Fruit fly (Drosophila melanogaster) whole organism, embryonic: Measurements from ENCODE around the gene CG14406.

ENCODE experiments used
- B-H1 ChIP-seq: fragments of 200-800 bp; sonication (Bioruptor generic); IDR thresholded peaks from 3 replicates; pipeline ENCODE4 v1.3.6; 2022; ENCODE audit warnings: missing biosample characterization, missing genetic modification characterization
- B-H2 ChIP-seq: fragments of 200-800 bp; sonication (Bioruptor generic); optimal IDR thresholded peaks from 2 replicates; lab custom pipeline; 2018; ENCODE audit warnings: missing biosample characterization, mild to moderate bottlenecking, missing genetic modification characterization
- CG10147 ChIP-seq: fragments of 200-800 bp; sonication (Bioruptor generic); optimal IDR thresholded peaks from 2 replicates; lab custom pipeline; 2019; ENCODE audit warnings: missing biosample characterization, mild to moderate bottlenecking, missing genetic modification characterization, moderate library complexity
- CG10321 ChIP-seq: fragments of 200-800 bp; sonication (Bioruptor generic); IDR thresholded peaks from 2 replicates; pipeline ENCODE4 v1.3.6; 2022; ENCODE audit warnings: missing biosample characterization, missing genetic modification characterization
- CG10979 ChIP-seq: fragments of 200-800 bp; sonication (Bioruptor generic); optimal IDR thresholded peaks from 2 replicates; lab custom pipeline; 2018; ENCODE audit warnings: missing biosample characterization, mild to moderate bottlenecking, missing genetic modification characterization, moderate library complexity
- CG11696 ChIP-seq: fragments of 200-800 bp; sonication (Bioruptor generic); IDR thresholded peaks from 2 replicates; pipeline ENCODE4 v1.3.6; 2022; ENCODE audit warnings: missing biosample characterization, missing genetic modification characterization
- CG12104 ChIP-seq: fragments of 200-800 bp; sonication (Bioruptor generic); optimal IDR thresholded peaks from 3 replicates; lab custom pipeline; 2016; ENCODE audit warnings: missing biosample characterization, missing genetic modification characterization
- CG12769 ChIP-seq: fragments of 200-800 bp; sonication (Bioruptor generic); optimal IDR thresholded peaks from 2 replicates; lab custom pipeline; 2019; ENCODE audit warnings: missing biosample characterization, mild to moderate bottlenecking, missing genetic modification characterization, moderate library complexity
- CG14965 ChIP-seq: fragments of 200-800 bp; sonication (Bioruptor generic); optimal IDR thresholded peaks from 2 replicates; lab custom pipeline; 2016; ENCODE audit warnings: missing biosample characterization, missing genetic modification characterization, borderline replicate concordance
- CG2199 ChIP-seq: fragments of 200-800 bp; sonication (Bioruptor generic); IDR thresholded peaks from 3 replicates; pipeline ENCODE4 v1.3.6; 2022; ENCODE audit warnings: missing biosample characterization, missing genetic modification characterization
- CG2202 ChIP-seq: fragments of 200-800 bp; sonication (Bioruptor generic); optimal IDR thresholded peaks from 2 replicates; lab custom pipeline; 2018; ENCODE audit warnings: missing biosample characterization, mild to moderate bottlenecking, missing genetic modification characterization
- CG32532 ChIP-seq: fragments of 200-800 bp; sonication (Bioruptor generic); IDR thresholded peaks from 2 replicates; pipeline ENCODE4 v1.3.6; 2022; ENCODE audit warnings: missing biosample characterization, missing genetic modification characterization
- CG3281 ChIP-seq: fragments of 200-800 bp; sonication (Bioruptor generic); optimal IDR thresholded peaks from 3 replicates; lab custom pipeline; 2017; ENCODE audit warnings: missing biosample characterization, mild to moderate bottlenecking, missing genetic modification characterization
- CG3726 ChIP-seq: fragments of 200-800 bp; sonication (Bioruptor generic); IDR thresholded peaks from 3 replicates; pipeline ENCODE4, ENCODE4 v1.3.6; 2022; ENCODE audit warnings: missing biosample characterization, missing genetic modification characterization
- CG3847 ChIP-seq: fragments of 200-800 bp; sonication (Bioruptor generic); IDR thresholded peaks from 2 replicates; pipeline ENCODE4 v1.3.6; 2022; ENCODE audit warnings: missing biosample characterization, missing genetic modification characterization
- CG42726 ChIP-seq: fragments of 200-800 bp; sonication (Bioruptor generic); IDR thresholded peaks from 2 replicates; pipeline ENCODE4 v1.3.6; 2022; ENCODE audit warnings: missing biosample characterization, missing genetic modification characterization; ENCODE audit not compliant: partially characterized antibody
- CG5953 ChIP-seq: fragments of 200-800 bp; sonication (Bioruptor generic); IDR thresholded peaks from 2 replicates; pipeline ENCODE4 v1.3.6; 2022; ENCODE audit warnings: missing biosample characterization, missing genetic modification characterization
- CG6254 ChIP-seq: fragments of 200-800 bp; sonication (Bioruptor generic); optimal IDR thresholded peaks from 3 replicates; lab custom pipeline; 2017; ENCODE audit warnings: mild to moderate bottlenecking, missing biosample characterization, missing genetic modification reagents, missing genetic modification characterization
- CG7745 ChIP-seq: fragments of 200-800 bp; sonication (Bioruptor generic); optimal IDR thresholded peaks from 2 replicates; lab custom pipeline; 2018; ENCODE audit warnings: missing biosample characterization, mild to moderate bottlenecking, missing genetic modification characterization, moderate library complexity
- CG7987 ChIP-seq: fragments of 200-800 bp; sonication (Bioruptor generic); optimal IDR thresholded peaks from 2 replicates; lab custom pipeline; 2018; ENCODE audit warnings: missing biosample characterization, mild to moderate bottlenecking, missing genetic modification characterization, moderate library complexity
- CG8359 ChIP-seq: fragments of 200-800 bp; sonication (Bioruptor generic); optimal IDR thresholded peaks from 2 replicates; lab custom pipeline; 2017; ENCODE audit warnings: missing biosample characterization, mild to moderate bottlenecking, missing genetic modification characterization, borderline replicate concordance
- CG8388 ChIP-seq: fragments of 200-800 bp; sonication (Bioruptor generic); optimal IDR thresholded peaks from 2 replicates; lab custom pipeline; 2019; ENCODE audit warnings: missing biosample characterization, mild to moderate bottlenecking, missing genetic modification characterization, moderate library complexity
- CG9876 ChIP-seq: fragments of 200-800 bp; sonication (Bioruptor generic); optimal IDR thresholded peaks from 2 replicates; lab custom pipeline; 2016; ENCODE audit warnings: missing biosample characterization, missing genetic modification characterization
- CTCF ChIP-seq: fragments of 200-800 bp; sonication (Bioruptor generic); optimal IDR thresholded peaks from 2 replicates; lab custom pipeline; 2017; ENCODE audit warnings: missing biosample characterization, mild to moderate bottlenecking, missing genetic modification characterization, moderate library complexity
- CoRest ChIP-seq: fragments of 200-800 bp; sonication (Bioruptor generic); optimal IDR thresholded peaks from 3 replicates; lab custom pipeline; 2018; ENCODE audit warnings: missing biosample characterization, mild to moderate bottlenecking, missing genetic modification characterization, moderate library complexity
- Dip2 ChIP-seq: fragments of 200-800 bp; sonication (Bioruptor generic); IDR thresholded peaks from 2 replicates; pipeline ENCODE4 v1.3.6; 2022; ENCODE audit warnings: missing biosample characterization, missing genetic modification characterization
- Doc3 ChIP-seq: fragments of 200-800 bp; sonication (Bioruptor generic); IDR thresholded peaks from 3 replicates; pipeline ENCODE4 v1.3.6; 2022; ENCODE audit warnings: missing biosample characterization, missing genetic modification characterization; ENCODE audit not compliant: partially characterized antibody
- Dref ChIP-seq: fragments of 200-800 bp; sonication (Bioruptor generic); IDR thresholded peaks from 2 replicates; pipeline ENCODE4 v1.3.6; 2022; ENCODE audit warnings: missing biosample characterization, missing genetic modification characterization
- Drgx ChIP-seq: fragments of 200-800 bp; sonication (Bioruptor generic); IDR thresholded peaks from 2 replicates; pipeline ENCODE4 v1.3.6; 2022; ENCODE audit warnings: missing biosample characterization, missing genetic modification characterization
- Fer3 ChIP-seq: fragments of 200-800 bp; sonication (Bioruptor generic); optimal IDR thresholded peaks from 2 replicates; lab custom pipeline; 2018; ENCODE audit warnings: missing biosample characterization, mild to moderate bottlenecking, missing genetic modification characterization, moderate library complexity
- H2.0 ChIP-seq: fragments of 200-800 bp; sonication (Bioruptor generic); IDR thresholded peaks from 2 replicates; pipeline ENCODE4 v1.3.6; 2022; ENCODE audit warnings: missing biosample characterization, missing genetic modification characterization
- HLH3B ChIP-seq: fragments of 200-800 bp; sonication (Bioruptor generic); IDR thresholded peaks from 2 replicates; pipeline ENCODE4 v1.3.6; 2022; ENCODE audit warnings: missing biosample characterization, missing genetic modification characterization
- Lpt ChIP-seq: fragments of >200 bp; optimal IDR thresholded peaks from 2 replicates; lab custom pipeline; 2018; ENCODE audit warnings: missing biosample characterization, missing genetic modification characterization
- Med ChIP-seq: fragments of 200-800 bp; sonication (Bioruptor generic); peaks from one replicate; lab custom pipeline; 2016; ENCODE audit warnings: missing biosample characterization, missing genetic modification characterization, mild to moderate bottlenecking, inconsistent platforms, moderate library complexity
- Pdp1 ChIP-seq, 2 experiments: fragments of 200-800 bp; sonication (Bioruptor generic); optimal IDR thresholded peaks; 3 replicates each; lab custom pipeline; 2016; ENCODE audit warnings: missing biosample characterization in 2 of 2, missing genetic modification characterization in 2 of 2, mild to moderate bottlenecking in 1 of 2, moderate library complexity in 1 of 2
- Rfx ChIP-seq: fragments of 200-800 bp; sonication (Bioruptor generic); IDR thresholded peaks from 2 replicates; pipeline ENCODE4 v1.3.6; 2022; ENCODE audit warnings: missing biosample characterization, missing genetic modification characterization
- Usf ChIP-seq: fragments of 200-800 bp; sonication (Bioruptor generic); optimal IDR thresholded peaks from 2 replicates; lab custom pipeline; 2017; ENCODE audit warnings: missing genotype, missing biosample characterization, missing genetic modification characterization
- ase ChIP-seq: fragments of 200-800 bp; sonication (Bioruptor generic); IDR thresholded peaks from 3 replicates; pipeline ENCODE4 v1.3.6; 2022; ENCODE audit warnings: missing biosample characterization, missing genetic modification characterization
- esg ChIP-seq: fragments of 200-800 bp; sonication (Bioruptor generic); conservative IDR thresholded peaks from 2 replicates; pipeline ENCODE4 v1.3.6; 2022; ENCODE audit warnings: missing biosample characterization, missing genetic modification characterization
- ftz-f1 ChIP-seq: fragments of 200-800 bp; sonication (Bioruptor generic); optimal IDR thresholded peaks from 2 replicates; lab custom pipeline; 2016; ENCODE audit warnings: missing biosample characterization, missing genetic modification characterization
- hb ChIP-seq: fragments of 200-800 bp; sonication (Bioruptor generic); IDR thresholded peaks from 3 replicates; pipeline ENCODE4 v1.3.6; 2022; ENCODE audit warnings: missing biosample characterization, missing genetic modification characterization; ENCODE audit not compliant: partially characterized antibody
- kni ChIP-seq: fragments of 200-800 bp; sonication (Bioruptor generic); optimal IDR thresholded peaks from 3 replicates; lab custom pipeline; 2017; ENCODE audit warnings: mild to moderate bottlenecking, missing biosample characterization, missing genetic modification reagents, missing genetic modification characterization
- lilli ChIP-seq: fragments of 200-800 bp; sonication (Bioruptor generic); optimal IDR thresholded peaks from 3 replicates; lab custom pipeline; 2016; ENCODE audit warnings: missing biosample characterization, missing genetic modification characterization
- pan ChIP-seq, 4 experiments: fragments of >200 bp in 3 of 4; fragments of 200-800 bp in 1 of 4; sonication (Bioruptor generic) in 1 of 4; optimal IDR thresholded peaks in 3 of 4; IDR thresholded peaks in 1 of 4; 2 replicates each; pipeline versions ENCODE4 v1.3.6 to Lab custom; 2017 to 2022; ENCODE audit warnings: missing biosample characterization in 2 of 4, missing genetic modification characterization in 2 of 4, mixed read lengths in 1 of 4
- schlank ChIP-seq: fragments of 200-800 bp; sonication (Bioruptor generic); optimal IDR thresholded peaks from 2 replicates; lab custom pipeline; 2018; ENCODE audit warnings: missing biosample characterization, mild to moderate bottlenecking, missing genetic modification characterization
- vvl ChIP-seq: fragments of 200-800 bp; sonication (Bioruptor generic); IDR thresholded peaks from 2 replicates; pipeline ENCODE4 v1.3.6; 2022; ENCODE audit warnings: missing biosample characterization, missing genetic modification characterization

CG14406 gene

dm6 chrX:14910464-14911349 is at the start of gene CG14406:
TSS of gene CG14406 (minus strand) at chrX:14910845.
- no peak for TF ChIP-seq CG12104 (GFP tag; lab: Kevin White, UChicago)
- no peak for TF ChIP-seq B-H1
- TF ChIP-seq Usf, result no peak
- peak; percentile 81 for TF ChIP-seq CTCF
- peak; percentile 48 for TF ChIP-seq Med (GFP tag; lab: Kevin White, UChicago)
- 0 out of 2 replicates have a peak, but pooled peaks have one; percentile 34 for TF ChIP-seq CG5953 (GFP tag; lab: Robert Waterston, UW)
- no peak for TF ChIP-seq CG12769 (tag; lab: Kevin White, UChicago)
- TF ChIP-seq ase (GFP tag; lab: Robert Waterston, UW), result 0 out of 3 replicates have a peak, but pooled peaks have one; percentile 15
- no peak for TF ChIP-seq Dref (GFP tag; lab: Robert Waterston, UW)
- no peak for TF ChIP-seq ftz-f1 (GFP tag; lab: Kevin White, UChicago)
- TF ChIP-seq CoRest (tag; lab: Kevin White, UChicago), result no peak
- peak; percentile 84 for TF ChIP-seq CG14965
- TF ChIP-seq B-H2 (GFP tag; lab: Kevin White, UChicago), result no peak
- TF ChIP-seq schlank, result no peak
- no peak for TF ChIP-seq CG9876 (GFP tag; lab: Kevin White, UChicago)
- TF ChIP-seq Lpt (GFP tag; lab: Kevin White, UChicago), result peak; percentile 75
- TF ChIP-seq Rfx (GFP tag; lab: Robert Waterston, UW), result 0 out of 2 replicates have a peak, but pooled peaks have one; percentile 15
- no peak for TF ChIP-seq pan (optimal IDR thresholded peaks at IDR 0.05; lab: Kevin White, UChicago)
- no peak for TF ChIP-seq pan (GFP tag; optimal IDR thresholded peaks at IDR 0.05 in 1 of 2, IDR thresholded peaks at IDR 0.05 in 1 of 2)
- 0 out of 2 replicates have a peak, but pooled peaks have one; percentile 39 for TF ChIP-seq Drgx (GFP tag; lab: Robert Waterston, UW)
- no peak for TF ChIP-seq CG8359 (GFP tag; lab: Kevin White, UChicago)
- no peak for TF ChIP-seq HLH3B (GFP tag; lab: Robert Waterston, UW)
- TF ChIP-seq H2.0 (GFP tag; lab: Robert Waterston, UW), result no peak
- TF ChIP-seq CG7987, result no peak

dm6 chrX:14955050-14955783 is 44.6 kb upstream of the CG14406 start, which contains the start of the genes CG9030 and eag:
TSS of gene CG9030 (minus strand) at chrX:14955100.
TSS of gene eag (plus strand) at chrX:14955477.
- no peak for TF ChIP-seq CG11696 (GFP tag; lab: Robert Waterston, UW)
- no peak for TF ChIP-seq CG3726 (GFP tag; lab: Robert Waterston, UW)
- no peak for TF ChIP-seq CG7745
- TF ChIP-seq CG8388 (GFP tag; lab: Kevin White, UChicago), result no peak
- TF ChIP-seq Pdp1 (GFP tag; optimal IDR thresholded peaks at IDR 0.05; lab: Kevin White, UChicago), result peak in 1 of 2 experiments; percentile 14
- TF ChIP-seq CG6254 (GFP tag; lab: Kevin White, UChicago), result no peak
- no peak for TF ChIP-seq CG10147
- TF ChIP-seq CG3281 (GFP tag; lab: Kevin White, UChicago), result no peak
- peak; percentile 86 for TF ChIP-seq hb (GFP tag; lab: Robert Waterston, UW)
- TF ChIP-seq CG12104 (GFP tag; lab: Kevin White, UChicago), result no peak
- no peak for TF ChIP-seq kni
- no peak for TF ChIP-seq CG2202 (tag; lab: Kevin White, UChicago)
- peak; percentile 93 for TF ChIP-seq Dref (GFP tag; lab: Robert Waterston, UW)
- peak; percentile 84 for TF ChIP-seq Doc3 (GFP tag; lab: Robert Waterston, UW)
- TF ChIP-seq lilli, result peak; percentile 30
- no peak for TF ChIP-seq esg (GFP tag; lab: Robert Waterston, UW)
- no peak for TF ChIP-seq CG10979 (tag; lab: Kevin White, UChicago)
- TF ChIP-seq CG42726 (GFP tag; lab: Robert Waterston, UW), result peak; percentile 90
- peak; percentile 22; the same call in 1 of the 2 replicates for TF ChIP-seq CG32532 (GFP tag; lab: Robert Waterston, UW)
- TF ChIP-seq CG10321 (GFP tag; lab: Robert Waterston, UW), result no peak
- peak; percentile 45; the same call in 1 of the 2 replicates for TF ChIP-seq Dip2 (GFP tag; lab: Robert Waterston, UW)
- TF ChIP-seq CG3847 (GFP tag; lab: Robert Waterston, UW), result 0 out of 2 replicates have a peak, but pooled peaks have one; percentile 17
- TF ChIP-seq CG2199, result no peak
- TF ChIP-seq Fer3 (tag; lab: Kevin White, UChicago), result no peak
- TF ChIP-seq vvl (GFP tag; lab: Robert Waterston, UW), result peak; percentile 31; the same call in 1 of the 2 replicates
